Fruit fly (Drosophila melanogaster): ENCODE results near the gene inaF-C.

- TF ChIP-seq cg (GFP tag; optimal IDR thresholded peaks at IDR 0.05): no peak
- no peak for TF ChIP-seq CG8388 (GFP tag; optimal IDR thresholded peaks at IDR 0.05)
- no peak for TF ChIP-seq ssp (GFP tag; IDR thresholded peaks at IDR 0.05)
These were observed 2.2 kb upstream of the inaF-C start, which contains the start of gene inaF-A for dm6 chrX:11733795-11734194.
